Fruit fly (Drosophila melanogaster): ENCODE data around the gene mura.
A peak's percentile ranks its signal among the peaks of the same experiment; 100 is the strongest.

mura gene

DNA sequence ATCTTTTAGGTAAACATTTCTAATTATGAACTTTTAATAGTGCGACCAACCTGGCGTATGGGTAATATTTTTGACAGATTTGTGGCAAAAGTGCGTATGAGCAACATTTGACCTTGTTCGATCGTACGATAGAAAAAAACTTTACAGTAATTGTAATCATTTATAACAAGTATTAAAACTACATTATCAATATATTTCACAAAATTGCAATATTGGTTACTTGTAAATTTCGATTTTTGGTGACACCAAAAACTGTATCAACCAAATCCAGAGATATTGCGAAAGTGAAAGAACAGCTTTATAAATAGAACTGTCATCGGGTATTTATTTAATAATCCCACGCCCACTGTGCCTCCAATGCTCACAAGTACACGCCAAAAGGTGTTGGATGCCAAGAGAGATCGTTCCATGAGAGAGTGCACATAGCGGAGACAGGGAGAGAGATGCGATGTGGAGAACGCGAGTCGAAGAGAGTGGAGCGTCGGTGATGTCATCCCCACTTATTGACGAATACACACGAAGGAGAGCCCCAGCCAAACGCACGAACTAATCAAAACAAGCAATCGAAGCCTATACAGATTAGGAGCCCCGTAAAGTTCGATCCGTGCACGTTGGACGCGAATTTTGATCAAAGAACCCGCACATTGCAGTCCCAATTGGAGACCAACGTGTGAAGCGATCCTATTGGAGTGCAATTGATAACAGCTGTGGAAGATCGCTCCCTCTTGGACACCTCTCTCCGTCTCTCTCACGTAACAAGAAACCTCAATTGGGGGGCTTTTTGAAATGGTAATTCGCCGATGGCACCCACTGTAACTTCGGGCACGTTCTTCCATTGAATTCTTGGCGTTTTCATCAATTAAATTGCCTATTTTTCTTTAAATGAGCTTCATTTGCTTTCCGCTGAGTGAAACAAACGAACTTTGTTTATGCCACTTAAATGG lies 18.2 kb downstream of the mura start (continued):
- TF ChIP-seq CG1647 (GFP tag; optimal IDR thresholded peaks at IDR 0.05) (peak; percentile 87), row (GFP tag; IDR thresholded peaks at IDR 0.05) (peak; percentile 94), Deaf1 (tag; optimal IDR thresholded peaks at IDR 0.05) (peak; percentile 81), Bdp1 (GFP tag; optimal IDR thresholded peaks at IDR 0.05) (peak; percentile 84), crp (GFP tag; optimal IDR thresholded peaks at IDR 0.05) (peak in 1 of 2 experiments; percentile 70), Dref (GFP tag; IDR thresholded peaks at IDR 0.05) (no peak)

- no peak for TF ChIP-seq sens (GFP tag)
- TF ChIP-seq Deaf1 (tag; optimal IDR thresholded peaks at IDR 0.05): peak; percentile 51
- 0 out of 2 replicates have a peak, but pooled peaks have one; percentile 17 for TF ChIP-seq unc-4 (GFP tag; IDR thresholded peaks at IDR 0.05; ENCODE audit: partially characterized antibody)
- TF ChIP-seq CG16815 (GFP tag; optimal IDR thresholded peaks at IDR 0.05): no peak
- no peak for TF ChIP-seq gsb-n (tag; optimal IDR thresholded peaks at IDR 0.05)
- TF ChIP-seq Nf-YC (tag; optimal IDR thresholded peaks at IDR 0.05): no peak
- peak; percentile 25; the same call in 1 of the 2 replicates for TF ChIP-seq Bgb (GFP tag; IDR thresholded peaks at IDR 0.05; ENCODE audit: partially characterized antibody)
- peak; percentile 52 for TF ChIP-seq sug (tag; optimal IDR thresholded peaks at IDR 0.05)
- no peak for TF ChIP-seq salm (tag; optimal IDR thresholded peaks at IDR 0.05)
- TF ChIP-seq lola (GFP tag; optimal IDR thresholded peaks at IDR 0.05): no peak
- no peak for TF ChIP-seq CG12155 (GFP tag; optimal IDR thresholded peaks at IDR 0.05)
- TF ChIP-seq maf-S (GFP tag; optimal IDR thresholded peaks at IDR 0.05): no peak
- peak; percentile 38; the same call in 1 of the 2 replicates for TF ChIP-seq Adf1 (GFP tag; IDR thresholded peaks at IDR 0.05)
- TF ChIP-seq NC2α (GFP tag; optimal IDR thresholded peaks at IDR 0.05): no peak
- TF ChIP-seq CG31365 (tag; optimal IDR thresholded peaks at IDR 0.05): no peak
- TF ChIP-seq CG15514 (GFP tag; optimal IDR thresholded peaks at IDR 0.05): no peak
- peak; percentile 8; the same call in 1 of the 2 replicates for TF ChIP-seq tna (GFP tag; IDR thresholded peaks at IDR 0.05; ENCODE audit: partially characterized antibody)
- TF ChIP-seq gem (tag; optimal IDR thresholded peaks at IDR 0.05): no peak
- TF ChIP-seq CG15073 (GFP tag; optimal IDR thresholded peaks at IDR 0.05): no peak
- no peak for TF ChIP-seq CG10565 (GFP tag; optimal IDR thresholded peaks at IDR 0.05)
- no peak for TF ChIP-seq zf30C (GFP tag; optimal IDR thresholded peaks at IDR 0.05)
- TF ChIP-seq ttk (GFP tag; IDR thresholded peaks at IDR 0.05): no peak
- TF ChIP-seq CG4820 (GFP tag; optimal IDR thresholded peaks at IDR 0.05): no peak
- no peak for TF ChIP-seq pho (GFP tag; optimal IDR thresholded peaks at IDR 0.05)
- no peak for TF ChIP-seq CG17361 (GFP tag; IDR thresholded peaks at IDR 0.05)
- TF ChIP-seq sr (GFP tag; IDR thresholded peaks at IDR 0.05): peak; percentile 60; the same call in 2 of the 3 replicates
- TF ChIP-seq CG1233 (GFP tag; optimal IDR thresholded peaks at IDR 0.05): no peak
- no peak for TF ChIP-seq CG15696 (tag; optimal IDR thresholded peaks at IDR 0.05)
- TF ChIP-seq Gsc (GFP tag; IDR thresholded peaks at IDR 0.05): no peak
- no peak for TF ChIP-seq oc (tag; optimal IDR thresholded peaks at IDR 0.05)
- TF ChIP-seq CG1602 (GFP tag; optimal IDR thresholded peaks at IDR 0.05): no peak
- TF ChIP-seq CG42726 (GFP tag; IDR thresholded peaks at IDR 0.05; ENCODE audit: partially characterized antibody): 0 out of 2 replicates have a peak, but pooled peaks have one; percentile 26
- peak; percentile 19 for TF ChIP-seq CG13894 (tag; optimal IDR thresholded peaks at IDR 0.05)
- no peak for TF ChIP-seq sc (optimal IDR thresholded peaks at IDR 0.05)
- no peak for TF ChIP-seq sc (GFP tag; optimal IDR thresholded peaks at IDR 0.05)
- peak; percentile 38; the same call in 1 of the 2 replicates for TF ChIP-seq bbx (GFP tag; IDR thresholded peaks at IDR 0.05; ENCODE audit: partially characterized antibody)
- TF ChIP-seq ab (GFP tag; optimal IDR thresholded peaks at IDR 0.05): no peak
- TF ChIP-seq Eip74EF (GFP tag; optimal IDR thresholded peaks at IDR 0.05): no peak
- TF ChIP-seq CG6813 (GFP tag; optimal IDR thresholded peaks at IDR 0.05): no peak
Observed at dm6 chr3R:9532437-9533180, 19.0 kb downstream of the mura start, which contains the start of gene by. Gene by, minus strand, starts transcription at chr3R:9533011.
